Fruit fly (Drosophila melanogaster) whole organism, pupa: ENCODE results near the gene elB.

ENCODE experiments used
- CG10348 ChIP-seq: fragments of 200-800 bp; sonication (Bioruptor generic); IDR thresholded peaks from 2 replicates; pipeline ENCODE4 v1.3.6; 2022; ENCODE audit warnings: missing biosample characterization, missing genetic modification characterization
- CG12605 ChIP-seq: fragments of 200-800 bp; sonication (Bioruptor generic); IDR thresholded peaks from 2 replicates; pipeline ENCODE4 v1.3.6; 2022; ENCODE audit warnings: missing biosample characterization, missing genetic modification characterization
- CG13204 ChIP-seq: fragments of 200-800 bp; sonication (Bioruptor generic); optimal IDR thresholded peaks from 2 replicates; lab custom pipeline; 2018; ENCODE audit warnings: missing biosample characterization, mild to moderate bottlenecking, missing genetic modification characterization, moderate library complexity
- CG14655 ChIP-seq: fragments of 200-800 bp; sonication (Bioruptor generic); optimal IDR thresholded peaks from 3 replicates; lab custom pipeline; 2017; ENCODE audit warnings: mild to moderate bottlenecking, missing biosample characterization, missing genetic modification reagents, missing genetic modification characterization
- CG15710 ChIP-seq: fragments of 200-800 bp; sonication (Bioruptor generic); optimal IDR thresholded peaks from 2 replicates; lab custom pipeline; 2018; ENCODE audit warnings: missing biosample characterization, mild to moderate bottlenecking, missing genetic modification characterization, moderate library complexity
- CG17806 ChIP-seq: fragments of 200-800 bp; sonication (Bioruptor generic); optimal IDR thresholded peaks from 2 replicates; lab custom pipeline; 2018; ENCODE audit warnings: missing biosample characterization, mild to moderate bottlenecking, missing genetic modification characterization, moderate library complexity
- CG32121 ChIP-seq: fragments of 200-800 bp; sonication (Bioruptor generic); IDR thresholded peaks from 2 replicates; pipeline ENCODE4 v1.3.6; 2022; ENCODE audit warnings: missing biosample characterization, missing genetic modification characterization
- CG34367 ChIP-seq: fragments of 200-800 bp; sonication (Bioruptor generic); optimal IDR thresholded peaks from 2 replicates; lab custom pipeline; 2018; ENCODE audit warnings: missing biosample characterization, mild to moderate bottlenecking, missing genetic modification characterization
- CG4496 ChIP-seq: fragments of 200-800 bp; sonication (Bioruptor generic); IDR thresholded peaks from 3 replicates; pipeline ENCODE4 v1.3.6; 2022; ENCODE audit warnings: missing biosample characterization, missing genetic modification characterization
- CG8159 ChIP-seq: fragments of 200-800 bp; sonication (Bioruptor generic); optimal IDR thresholded peaks from 3 replicates; lab custom pipeline; 2018; ENCODE audit warnings: missing biosample characterization, mild to moderate bottlenecking, missing genetic modification characterization, moderate library complexity
- CG8301 ChIP-seq: fragments of 200-800 bp; sonication (Bioruptor generic); optimal IDR thresholded peaks from 2 replicates; lab custom pipeline; 2018; ENCODE audit warnings: missing biosample characterization, mild to moderate bottlenecking, missing genetic modification characterization
- CG9948 ChIP-seq: fragments of 200-800 bp; sonication (Bioruptor generic); optimal IDR thresholded peaks from 2 replicates; lab custom pipeline; 2018; ENCODE audit warnings: missing biosample characterization, mild to moderate bottlenecking, missing genetic modification characterization, moderate library complexity
- D1 ChIP-seq: fragments of 200-800 bp; sonication (Bioruptor generic); optimal IDR thresholded peaks from 2 replicates; lab custom pipeline; 2018; ENCODE audit warnings: missing biosample characterization, mild to moderate bottlenecking, missing genetic modification characterization, moderate library complexity
- EcR ChIP-seq: fragments of 200-800 bp; sonication (Bioruptor generic); optimal IDR thresholded peaks from 3 replicates; lab custom pipeline; 2019; ENCODE audit warnings: missing biosample characterization, missing genetic modification characterization, mild to moderate bottlenecking, moderate library complexity, missing genetic modification reagents
- Ets98B ChIP-seq: fragments of 200-800 bp; sonication (Bioruptor generic); IDR thresholded peaks from 2 replicates; pipeline ENCODE4 v1.3.6; 2022; ENCODE audit warnings: missing biosample characterization, missing genetic modification characterization
- Pif1A ChIP-seq: fragments of 200-800 bp; sonication (Bioruptor generic); optimal IDR thresholded peaks from 3 replicates; lab custom pipeline; 2016; ENCODE audit warnings: missing biosample characterization, missing genetic modification characterization
- Pif1B ChIP-seq: fragments of 200-800 bp; sonication (Bioruptor generic); optimal IDR thresholded peaks from 3 replicates; lab custom pipeline; 2016; ENCODE audit warnings: missing biosample characterization, missing genetic modification characterization
- Snoo ChIP-seq: fragments of 200-800 bp; sonication (Bioruptor generic); optimal IDR thresholded peaks from 3 replicates; lab custom pipeline; 2017; ENCODE audit warnings: missing biosample characterization, mild to moderate bottlenecking, missing genetic modification characterization, inconsistent platforms
- fd96Ca ChIP-seq: fragments of 200-800 bp; sonication (Bioruptor generic); IDR thresholded peaks from 3 replicates; pipeline ENCODE4 v1.3.6; 2022; ENCODE audit warnings: missing biosample characterization, missing genetic modification characterization
- gl ChIP-seq: fragments of 200-800 bp; sonication (Bioruptor generic); optimal IDR thresholded peaks from 2 replicates; lab custom pipeline; 2018; ENCODE audit warnings: missing biosample characterization, mild to moderate bottlenecking, missing genetic modification characterization
- rn ChIP-seq: fragments of 200-800 bp; sonication (Bioruptor generic); IDR thresholded peaks from 2 replicates; pipeline ENCODE4 v1.3.6; 2022; ENCODE audit warnings: missing biosample characterization, missing genetic modification characterization

elB gene

DNA sequence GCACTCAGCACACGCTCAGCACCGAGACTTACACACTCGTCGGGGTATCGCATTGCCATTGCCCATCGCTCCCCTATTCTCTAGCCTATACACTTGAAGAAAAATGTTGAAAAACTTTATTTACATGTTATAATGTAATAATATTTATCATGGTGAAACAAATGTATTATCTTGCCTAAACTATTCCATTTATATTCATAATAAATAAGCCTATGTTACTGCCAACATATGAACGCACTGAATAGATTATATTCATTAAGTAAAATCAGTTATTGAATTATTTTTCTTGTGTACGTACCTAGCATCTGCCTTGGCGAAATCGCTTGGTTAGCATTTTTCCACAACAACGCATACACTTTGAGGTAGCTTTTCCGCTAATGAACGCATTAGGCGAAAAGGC, 31.6 kb upstream of the elB start:
- TF ChIP-seq CG17806 (tag; lab: Kevin White, UChicago) (peak; percentile 29), CG8159 (tag; lab: Kevin White, UChicago) (peak; percentile 61), CG15710 (tag; lab: Kevin White, UChicago) (peak; percentile 49), CG12605 (no peak), CG13204 (GFP tag; lab: Kevin White, UChicago) (no peak), CG34367 (tag; lab: Kevin White, UChicago) (peak; percentile 20), gl (tag; lab: Kevin White, UChicago) (no peak), Pif1A (no peak), Pif1B (GFP tag; lab: Kevin White, UChicago) (no peak), EcR (GFP tag; lab: Kevin White, UChicago) (no peak), CG9948 (tag; lab: Kevin White, UChicago) (peak; percentile 52), D1 (tag; lab: Kevin White, UChicago) (no peak), CG32121 (0 out of 2 replicates have a peak, but pooled peaks have one; percentile 25), Snoo (tag; lab: Kevin White, UChicago) (no peak), Ets98B (GFP tag; lab: Robert Waterston, UW) (no peak), fd96Ca (no peak), CG14655 (GFP tag; lab: Kevin White, UChicago) (peak; percentile 59), CG4496 (0 out of 3 replicates have a peak, but pooled peaks have one; percentile 30), CG8301 (peak; percentile 56), CG10348 (no peak), rn (peak; percentile 25; the same call in 1 of the 2 replicates)

DNA sequence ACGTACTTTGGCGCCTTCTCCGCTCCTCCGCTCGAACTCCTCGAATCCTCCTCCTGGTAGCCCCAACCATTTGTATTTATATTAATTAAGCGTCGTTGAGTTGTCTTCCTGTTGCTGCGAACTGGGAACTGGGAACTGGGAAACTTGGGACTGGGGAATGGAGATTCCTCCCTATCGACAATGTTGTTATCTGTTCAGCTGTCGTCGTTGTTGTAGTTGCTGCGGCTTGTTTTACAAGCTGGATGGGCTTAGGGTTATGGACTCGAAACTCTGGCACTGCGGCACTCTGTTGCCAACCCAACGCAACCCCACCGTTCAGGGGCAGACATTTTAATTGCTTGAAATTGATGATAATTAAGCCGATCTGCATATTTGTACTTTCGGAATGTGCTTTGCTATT, 29.5 kb upstream of the elB start:
- TF ChIP-seq CG8301 (no peak), CG14655 (GFP tag; lab: Kevin White, UChicago) (no peak), CG15710 (tag; lab: Kevin White, UChicago) (no peak), Ets98B (GFP tag; lab: Robert Waterston, UW) (no peak), CG13204 (GFP tag; lab: Kevin White, UChicago) (no peak), gl (tag; lab: Kevin White, UChicago) (no peak), CG12605 (no peak), Snoo (tag; lab: Kevin White, UChicago) (no peak), fd96Ca (no peak)
- TF ChIP-seq, all 21 proteins: peak for 0

DNA sequence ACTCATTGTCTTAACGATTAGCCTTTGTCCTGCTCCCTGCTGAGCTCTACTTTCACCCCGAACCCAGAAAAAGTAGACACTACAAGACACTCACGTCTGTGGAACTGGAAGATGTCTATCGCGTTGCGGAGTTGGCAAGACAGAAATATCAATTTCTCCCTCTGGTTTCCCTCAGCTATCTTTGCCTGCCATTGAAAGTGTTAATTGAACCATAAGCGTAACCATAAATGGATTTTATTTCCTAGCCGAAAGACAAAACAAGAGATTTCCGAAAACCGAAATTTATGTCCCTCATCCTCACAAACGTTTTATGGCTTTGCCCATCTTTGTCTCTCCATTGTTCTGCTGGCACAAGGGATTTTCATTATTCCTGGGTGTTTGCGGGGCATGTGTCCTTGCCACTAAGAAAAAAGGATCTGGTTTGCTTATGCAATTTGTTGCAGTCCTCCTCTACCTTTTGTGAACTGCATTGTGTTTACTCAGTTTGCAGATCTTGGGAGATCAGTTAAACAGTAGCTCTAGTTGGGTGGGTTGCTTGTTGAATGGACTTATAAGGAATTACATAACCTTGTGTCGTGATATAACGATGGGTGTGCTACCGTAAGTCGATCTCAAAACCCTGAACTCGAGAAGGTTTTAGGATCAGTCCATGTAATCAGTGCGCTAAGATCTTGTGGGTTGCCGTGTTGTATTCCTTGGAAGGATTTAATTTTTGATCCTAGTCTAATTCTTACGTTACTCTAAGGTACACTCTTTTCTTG, 26.7 kb upstream of the elB start:
- no peak for TF ChIP-seq CG34367 (tag; lab: Kevin White, UChicago)
- no peak for TF ChIP-seq CG17806 (tag; lab: Kevin White, UChicago)
- no peak for TF ChIP-seq CG32121
- no peak for TF ChIP-seq Pif1B (GFP tag; lab: Kevin White, UChicago)
- TF ChIP-seq gl (tag; lab: Kevin White, UChicago) = no peak
- TF ChIP-seq, all 21 proteins: peak for 0

DNA sequence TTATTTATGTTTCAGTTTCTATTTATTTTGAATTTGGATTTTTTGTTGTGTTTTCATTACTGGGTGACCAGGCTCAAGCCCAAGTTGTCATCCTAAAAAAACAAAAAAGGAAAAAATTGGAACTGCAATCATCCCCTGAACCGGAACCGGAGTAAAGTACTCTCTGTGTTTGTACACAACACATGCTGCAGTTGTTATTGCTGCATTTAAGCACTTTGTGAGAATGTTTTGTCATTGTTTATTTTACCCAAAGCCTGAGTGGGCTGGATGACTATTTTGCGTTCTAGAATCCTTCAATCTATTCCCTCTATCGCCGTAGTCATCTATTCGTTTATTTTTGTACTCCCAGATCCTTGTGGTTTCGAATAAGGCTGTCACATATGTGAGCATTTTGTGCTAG, 25.1 kb upstream of the elB start:
- no peak for TF ChIP-seq CG8159 (tag; lab: Kevin White, UChicago)
- no peak for TF ChIP-seq CG8301
- no peak for TF ChIP-seq Pif1A
- TF ChIP-seq CG4496 = no peak
- TF ChIP-seq CG15710 (tag; lab: Kevin White, UChicago) = no peak
- TF ChIP-seq CG34367 (tag; lab: Kevin White, UChicago) = no peak
- TF ChIP-seq CG17806 (tag; lab: Kevin White, UChicago) = no peak
- no peak for TF ChIP-seq Ets98B (GFP tag; lab: Robert Waterston, UW)
- no peak for TF ChIP-seq CG13204 (GFP tag; lab: Kevin White, UChicago)
- TF ChIP-seq gl (tag; lab: Kevin White, UChicago) = no peak
- TF ChIP-seq EcR (GFP tag; lab: Kevin White, UChicago) = no peak
- TF ChIP-seq CG12605 = no peak
- TF ChIP-seq CG9948 (tag; lab: Kevin White, UChicago) = no peak
- TF ChIP-seq CG14655 (GFP tag; lab: Kevin White, UChicago) = no peak
- no peak for TF ChIP-seq D1 (tag; lab: Kevin White, UChicago)
- no peak for TF ChIP-seq Snoo (tag; lab: Kevin White, UChicago)
- TF ChIP-seq CG10348 = no peak

DNA sequence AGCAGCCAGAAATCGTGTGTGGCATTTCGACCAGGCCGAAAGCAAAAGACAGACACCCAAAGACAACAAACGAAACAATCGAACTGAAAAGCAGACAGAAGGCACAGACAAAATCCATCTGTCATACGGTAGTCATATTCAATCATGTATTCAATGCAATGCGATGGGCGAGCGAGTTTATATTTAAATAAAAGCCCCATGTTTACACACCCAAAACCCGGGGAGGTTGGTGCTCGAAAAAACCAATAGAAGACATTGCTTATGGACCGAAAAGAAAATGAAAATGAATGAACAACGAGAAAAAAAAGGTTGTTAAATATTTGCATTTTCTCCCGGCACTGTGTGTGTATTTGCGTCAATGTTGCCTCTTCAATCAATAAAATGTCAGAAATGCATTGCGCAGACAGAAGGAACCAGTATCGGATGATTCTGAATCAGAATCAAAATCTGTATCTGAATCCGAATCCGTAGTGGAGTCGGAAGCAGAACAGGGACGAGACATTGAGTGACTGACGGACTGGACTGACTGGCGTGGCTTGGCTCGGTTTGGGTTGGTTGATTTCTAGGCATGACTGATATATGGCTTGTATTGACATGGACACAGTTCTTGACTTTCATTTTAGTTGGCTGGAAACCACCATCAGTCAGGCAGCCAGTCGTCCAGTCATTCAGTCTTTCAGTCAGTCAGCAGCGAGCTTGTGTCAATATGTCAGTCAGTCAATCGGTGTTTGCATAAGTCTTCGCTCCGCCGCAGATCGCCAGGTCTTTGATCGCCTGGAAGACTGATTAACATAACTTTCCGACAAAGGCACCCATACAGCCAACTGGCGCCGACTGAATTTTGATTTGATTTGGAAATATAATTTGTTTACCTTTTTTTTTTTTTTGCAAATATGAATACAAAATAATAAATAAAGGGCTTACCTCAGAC, 23.3 kb upstream of the elB start:
- no peak for TF ChIP-seq gl (tag; lab: Kevin White, UChicago)
- no peak for TF ChIP-seq CG12605
- TF ChIP-seq CG15710 (tag; lab: Kevin White, UChicago) = no peak
- TF ChIP-seq CG8159 (tag; lab: Kevin White, UChicago) = no peak
- TF ChIP-seq EcR (GFP tag; lab: Kevin White, UChicago) = no peak
- TF ChIP-seq Pif1B (GFP tag; lab: Kevin White, UChicago) = no peak
- TF ChIP-seq CG32121 = no peak
- TF ChIP-seq, all 21 proteins: peak for 0
